Fruit fly (Drosophila melanogaster): ENCODE results near the gene Tpl94D.

Tpl94D gene

DNA sequence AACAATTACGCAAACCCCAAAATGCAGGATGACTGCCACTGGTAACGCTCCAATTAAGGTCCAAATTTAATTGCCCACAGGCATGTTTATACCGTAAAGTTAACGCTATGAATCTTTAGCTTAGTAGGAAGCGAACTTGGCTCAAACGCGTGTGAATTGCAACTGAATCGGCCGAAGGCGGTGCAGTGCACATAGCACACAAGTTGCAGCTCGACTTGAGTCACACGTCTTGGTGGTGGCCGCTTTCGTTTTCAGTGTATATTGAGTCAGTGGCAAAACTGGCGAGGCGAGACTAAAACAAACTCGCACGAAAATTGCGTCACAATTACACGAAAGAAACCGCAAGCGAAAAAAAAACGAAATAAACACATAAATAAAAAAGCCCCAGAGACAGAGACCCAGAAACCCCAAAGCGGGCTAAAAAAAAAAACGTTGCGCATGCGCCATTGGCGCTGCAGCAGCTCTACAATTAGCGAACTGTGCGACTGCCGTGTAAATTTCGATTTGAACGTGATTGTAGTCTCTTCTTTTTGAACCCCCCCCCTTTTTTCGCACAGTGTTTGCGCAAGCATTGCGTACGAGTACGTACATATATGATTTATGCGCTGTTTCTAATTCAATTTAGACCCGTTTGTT is 43.5 kb downstream of the Tpl94D start (continued):
- TF ChIP-seq CG5180 (GFP tag; optimal IDR thresholded peaks at IDR 0.05) (peak; percentile 90), Bdp1 (GFP tag; optimal IDR thresholded peaks at IDR 0.05) (no peak), twi (tag; optimal IDR thresholded peaks at IDR 0.05) (no peak), CG4730 (GFP tag; IDR thresholded peaks at IDR 0.05) (peak; percentile 33; the same call in 1 of the 2 replicates), CG30431 (GFP tag; optimal IDR thresholded peaks at IDR 0.05) (no peak), CG3847 (GFP tag; IDR thresholded peaks at IDR 0.05) (0 out of 2 replicates have a peak, but pooled peaks have one; percentile 12), cato (GFP tag; optimal IDR thresholded peaks at IDR 0.05; ENCODE audit: borderline replicate concordance) (no peak), Ptx1 (GFP tag; IDR thresholded peaks at IDR 0.05) (0 out of 2 replicates have a peak, but pooled peaks have one; percentile 6), Sry-β (GFP tag; optimal IDR thresholded peaks at IDR 0.05) (no peak), CG9215 (GFP tag; IDR thresholded peaks at IDR 0.05) (peak; percentile 31; the same call in 1 of the 2 replicates), ab (GFP tag; optimal IDR thresholded peaks at IDR 0.05) (no peak), NC2α (GFP tag; optimal IDR thresholded peaks at IDR 0.05) (no peak), Drgx (GFP tag; IDR thresholded peaks at IDR 0.05) (peak; percentile 68), stc (GFP tag; IDR thresholded peaks at IDR 0.05) (no peak), B-H1 (GFP tag; IDR thresholded peaks at IDR 0.05) (no peak), ham (GFP tag; IDR thresholded peaks at IDR 0.05) (peak; percentile 38; the same call in 1 of the 2 replicates), ranshi (GFP tag; IDR thresholded peaks at IDR 0.05) (0 out of 2 replicates have a peak, but pooled peaks have one; percentile 12), CG11723 (GFP tag; optimal IDR thresholded peaks at IDR 0.05) (no peak), CG6765 (GFP tag; optimal IDR thresholded peaks at IDR 0.05) (no peak), CG8924 (tag; optimal IDR thresholded peaks at IDR 0.05) (no peak), prd (optimal IDR thresholded peaks at IDR 0.05) (no peak), prd (GFP tag; IDR thresholded peaks at IDR 0.05) (0 out of 3 replicates have a peak, but pooled peaks have one; percentile 25), sqz (GFP tag; optimal IDR thresholded peaks at IDR 0.05) (no peak), ato (GFP tag; IDR thresholded peaks at IDR 0.05; ENCODE audit: partially characterized antibody) (no peak), row (GFP tag; IDR thresholded peaks at IDR 0.05) (peak; percentile 40; the same call in 2 of the 3 replicates), vnd (GFP tag; IDR thresholded peaks at IDR 0.05; ENCODE audit: partially characterized antibody) (no peak)

DNA sequence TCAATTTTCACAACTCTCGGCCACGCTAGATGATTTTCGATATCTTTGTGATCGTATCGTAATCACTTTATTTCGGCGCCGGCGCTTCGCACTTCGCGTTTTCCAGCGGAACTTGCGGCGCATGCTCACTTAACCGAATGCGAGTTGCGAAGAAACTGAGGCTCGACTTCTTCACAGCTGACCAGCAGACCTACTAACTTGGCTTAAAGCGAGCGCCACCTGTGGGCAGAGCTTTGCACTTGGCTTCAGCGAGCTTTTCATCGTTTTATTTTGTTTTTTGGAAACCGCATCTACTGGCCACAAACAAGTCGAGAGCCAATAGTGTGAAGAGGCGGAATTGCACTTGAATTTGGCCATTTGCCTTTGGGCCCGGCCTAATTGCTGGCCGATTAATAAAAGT is 44.3 kb downstream of the Tpl94D start, which contains the start of gene CG34375:
Gene CG34375, minus strand, starts transcription at position 157 of the 400 bp plus-strand sequence.
- TF ChIP-seq ftz-f1 (GFP tag; optimal IDR thresholded peaks at IDR 0.05) (peak; percentile 17), ttk (GFP tag; IDR thresholded peaks at IDR 0.05) (no peak), CG13424 (tag; optimal IDR thresholded peaks at IDR 0.05) (no peak), CG12744 (GFP tag; optimal IDR thresholded peaks at IDR 0.05) (no peak), stwl (tag; optimal IDR thresholded peaks at IDR 0.05) (no peak), CG2120 (GFP tag; optimal IDR thresholded peaks at IDR 0.05) (no peak), Hsf (GFP tag; optimal IDR thresholded peaks at IDR 0.05) (no peak), CG17568 (GFP tag; optimal IDR thresholded peaks at IDR 0.05) (no peak), vvl (GFP tag; IDR thresholded peaks at IDR 0.05) (peak; percentile 25; the same call in 1 of the 2 replicates), Ets65A (GFP tag) (no peak), cg (GFP tag; optimal IDR thresholded peaks at IDR 0.05) (no peak), fu2 (GFP tag; optimal IDR thresholded peaks at IDR 0.05) (no peak), Opbp (GFP tag; IDR thresholded peaks at IDR 0.05; ENCODE audit: partially characterized antibody) (no peak), CG33557 (GFP tag; optimal IDR thresholded peaks at IDR 0.05) (no peak), Dfd (GFP tag; optimal IDR thresholded peaks at IDR 0.05) (no peak), da (GFP tag; optimal IDR thresholded peaks at IDR 0.05) (no peak), pb (GFP tag; optimal IDR thresholded peaks at IDR 0.05) (no peak), CG1603 (tag; optimal IDR thresholded peaks at IDR 0.05) (no peak), ro (GFP tag; IDR thresholded peaks at IDR 0.05) (no peak), mam (GFP tag; optimal IDR thresholded peaks at IDR 0.05) (no peak), CG10274 (GFP tag; optimal IDR thresholded peaks at IDR 0.05) (no peak), br (optimal IDR thresholded peaks at IDR 0.05) (no peak), Asciz (GFP tag; optimal IDR thresholded peaks at IDR 0.05) (no peak), salm (tag; optimal IDR thresholded peaks at IDR 0.05) (no peak), Dip2 (GFP tag; IDR thresholded peaks at IDR 0.05) (no peak), maf-S (GFP tag; optimal IDR thresholded peaks at IDR 0.05) (no peak)

Measured in whole organism, embryonic.